Fruit fly (Drosophila melanogaster) whole organism, embryonic: ENCODE data around the gene pyd.

Source experiments
- Awh ChIP-seq: fragments of 200-800 bp; sonication (Bioruptor generic); IDR thresholded peaks from 2 replicates; pipeline ENCODE4, ENCODE4 v1.3.6; 2022; ENCODE audit warnings: missing biosample characterization, missing genetic modification characterization
- Bdp1 ChIP-seq: fragments of 200-800 bp; sonication (Bioruptor generic); optimal IDR thresholded peaks from 3 replicates; lab custom pipeline; 2016; ENCODE audit warnings: missing biosample characterization, missing genetic modification characterization
- CG1024 ChIP-seq: fragments of 200-800 bp; sonication (Bioruptor generic); IDR thresholded peaks from 2 replicates; pipeline ENCODE4 v1.3.6; 2022; ENCODE audit warnings: missing biosample characterization, missing genetic modification characterization
- CG11085 ChIP-seq: fragments of 200-800 bp; sonication (Bioruptor generic); IDR thresholded peaks from 2 replicates; pipeline ENCODE4 v1.3.6; 2022; ENCODE audit warnings: missing biosample characterization, missing genetic modification characterization
- CG11093 ChIP-seq: fragments of 200-800 bp; sonication (Bioruptor generic); IDR thresholded peaks from 3 replicates; pipeline ENCODE4 v1.3.6; 2022; ENCODE audit warnings: missing biosample characterization, missing genetic modification characterization
- CG12104 ChIP-seq: fragments of 200-800 bp; sonication (Bioruptor generic); optimal IDR thresholded peaks from 3 replicates; lab custom pipeline; 2016; ENCODE audit warnings: missing biosample characterization, missing genetic modification characterization
- CG13894 ChIP-seq: fragments of 200-800 bp; sonication (Bioruptor generic); optimal IDR thresholded peaks from 3 replicates; lab custom pipeline; 2018; ENCODE audit warnings: missing biosample characterization, mild to moderate bottlenecking, missing genetic modification characterization, moderate library complexity
- CG16813 ChIP-seq: fragments of 200-800 bp; sonication (Bioruptor generic); IDR thresholded peaks from 3 replicates; pipeline ENCODE4 v1.3.6; 2022; ENCODE audit warnings: missing biosample characterization, missing genetic modification characterization; ENCODE audit not compliant: partially characterized antibody
- CG18011 ChIP-seq: fragments of 200-800 bp; sonication (Bioruptor generic); optimal IDR thresholded peaks from 2 replicates; lab custom pipeline; 2017; ENCODE audit warnings: missing biosample characterization, missing genetic modification characterization, mild to moderate bottlenecking, moderate library complexity, missing genotype
- CG30431 ChIP-seq: fragments of 200-800 bp; sonication (Bioruptor generic); optimal IDR thresholded peaks from 2 replicates; lab custom pipeline; 2017; ENCODE audit warnings: missing biosample characterization, missing genetic modification characterization
- CG31365 ChIP-seq: fragments of 200-800 bp; sonication (Bioruptor generic); optimal IDR thresholded peaks from 2 replicates; lab custom pipeline; 2018; ENCODE audit warnings: missing biosample characterization, mild to moderate bottlenecking, missing genetic modification characterization
- CG32772 ChIP-seq: fragments of 200-800 bp; sonication (Bioruptor generic); IDR thresholded peaks from 2 replicates; pipeline ENCODE4 v1.3.6; 2022; ENCODE audit warnings: missing biosample characterization, missing genetic modification characterization
- CG34224 ChIP-seq: fragments of 200-800 bp; sonication (Bioruptor generic); IDR thresholded peaks from 3 replicates; pipeline ENCODE4 v1.3.6; 2022; ENCODE audit warnings: missing biosample characterization, missing genetic modification characterization; ENCODE audit not compliant: partially characterized antibody
- CG42726 ChIP-seq: fragments of 200-800 bp; sonication (Bioruptor generic); IDR thresholded peaks from 2 replicates; pipeline ENCODE4 v1.3.6; 2022; ENCODE audit warnings: missing biosample characterization, missing genetic modification characterization; ENCODE audit not compliant: partially characterized antibody
- CG4360 ChIP-seq: fragments of 200-800 bp; sonication (Bioruptor generic); IDR thresholded peaks from 2 replicates; pipeline ENCODE4 v1.3.6; 2022; ENCODE audit warnings: missing biosample characterization, missing genetic modification characterization
- CG7963 ChIP-seq: fragments of 200-800 bp; sonication (Bioruptor generic); IDR thresholded peaks from 3 replicates; pipeline ENCODE4 v1.3.6; 2022; ENCODE audit warnings: missing biosample characterization, missing genetic modification characterization; ENCODE audit not compliant: partially characterized antibody
- Hr51 ChIP-seq, 2 experiments: fragments of 200-800 bp; sonication (Bioruptor generic); optimal IDR thresholded peaks; 2 replicates in 1 of 2; 3 replicates in 1 of 2; lab custom pipeline; 2016 to 2018; ENCODE audit warnings: missing biosample characterization in 2 of 2, missing genetic modification characterization in 2 of 2, mild to moderate bottlenecking in 1 of 2, moderate library complexity in 1 of 2
- Lpt ChIP-seq: fragments of >200 bp; optimal IDR thresholded peaks from 2 replicates; lab custom pipeline; 2018; ENCODE audit warnings: missing biosample characterization, missing genetic modification characterization
- Med ChIP-seq: fragments of 200-800 bp; sonication (Bioruptor generic); peaks from one replicate; lab custom pipeline; 2016; ENCODE audit warnings: missing biosample characterization, missing genetic modification characterization, mild to moderate bottlenecking, inconsistent platforms, moderate library complexity
- Myb ChIP-seq: fragments of 200-800 bp; sonication (Bioruptor generic); optimal IDR thresholded peaks from 2 replicates; lab custom pipeline; 2016; ENCODE audit warnings: missing biosample characterization, missing genetic modification characterization
- NK7.1 ChIP-seq: fragments of 200-800 bp; sonication (Bioruptor generic); optimal IDR thresholded peaks from 3 replicates; lab custom pipeline; 2016; ENCODE audit warnings: missing biosample characterization, missing genetic modification characterization
- Neu2 ChIP-seq: fragments of 200-800 bp; sonication (Bioruptor generic); optimal IDR thresholded peaks from 3 replicates; lab custom pipeline; 2016; ENCODE audit warnings: missing biosample characterization, missing genetic modification characterization, borderline replicate concordance
- Opbp ChIP-seq: fragments of 200-800 bp; sonication (Bioruptor generic); IDR thresholded peaks from 3 replicates; pipeline ENCODE4 v1.3.6; 2022; ENCODE audit warnings: missing biosample characterization, missing genetic modification characterization; ENCODE audit not compliant: partially characterized antibody
- Scr ChIP-seq: fragments of 200-800 bp; sonication (Bioruptor generic); IDR thresholded peaks from 2 replicates; pipeline ENCODE4 v1.3.6; 2022; ENCODE audit warnings: missing biosample characterization, missing genetic modification characterization; ENCODE audit not compliant: partially characterized antibody
- Sin3A ChIP-seq: fragments of >200 bp; optimal IDR thresholded peaks from 2 replicates; lab custom pipeline; 2018
- Six4 ChIP-seq: fragments of 200-800 bp; sonication (Bioruptor generic); optimal IDR thresholded peaks from 2 replicates; lab custom pipeline; 2016; ENCODE audit warnings: missing biosample characterization, missing genetic modification characterization
- Sox102F ChIP-seq: fragments of 200-800 bp; sonication (Bioruptor generic); optimal IDR thresholded peaks from 2 replicates; lab custom pipeline; 2018; ENCODE audit warnings: missing biosample characterization, mild to moderate bottlenecking, missing genetic modification characterization, moderate library complexity
- Ssrp ChIP-seq: fragments of 200-800 bp; sonication (Bioruptor generic); optimal IDR thresholded peaks from 2 replicates; lab custom pipeline; 2018; ENCODE audit warnings: missing biosample characterization, mild to moderate bottlenecking, missing genetic modification characterization, moderate library complexity
- YL-1 ChIP-seq: fragments of 200-800 bp; sonication (Bioruptor generic); optimal IDR thresholded peaks from 3 replicates; lab custom pipeline; 2017; ENCODE audit warnings: missing biosample characterization, mild to moderate bottlenecking, missing genetic modification characterization
- ato ChIP-seq: fragments of 200-800 bp; sonication (Bioruptor generic); IDR thresholded peaks from 2 replicates; pipeline ENCODE4 v1.3.6; 2022; ENCODE audit warnings: missing biosample characterization, missing genetic modification characterization; ENCODE audit not compliant: partially characterized antibody
- bbx ChIP-seq: fragments of 200-800 bp; sonication (Bioruptor generic); IDR thresholded peaks from 2 replicates; pipeline ENCODE4 v1.3.6; 2022; ENCODE audit warnings: missing biosample characterization, missing genetic modification characterization; ENCODE audit not compliant: partially characterized antibody
- chinmo ChIP-seq: fragments of 200-800 bp; sonication (Bioruptor generic); IDR thresholded peaks from 4 replicates; pipeline ENCODE4 v1.3.6; 2022; ENCODE audit warnings: missing biosample characterization, missing genetic modification characterization; ENCODE audit not compliant: partially characterized antibody
- cwo ChIP-seq: fragments of 200-800 bp; sonication (Bioruptor generic); optimal IDR thresholded peaks from 3 replicates; lab custom pipeline; 2017; ENCODE audit warnings: missing biosample characterization, missing genetic modification characterization, mild to moderate bottlenecking, moderate library complexity, missing genetic modification reagents
- esg ChIP-seq: fragments of 200-800 bp; sonication (Bioruptor generic); conservative IDR thresholded peaks from 2 replicates; pipeline ENCODE4 v1.3.6; 2022; ENCODE audit warnings: missing biosample characterization, missing genetic modification characterization
- eve ChIP-seq, 2 experiments: fragments of >200 bp; optimal IDR thresholded peaks; 2 replicates each; lab custom pipeline; 2017; ENCODE audit warnings: missing biosample characterization in 2 of 2, missing genetic modification characterization in 2 of 2
- exex ChIP-seq: fragments of 200-800 bp; sonication (Bioruptor generic); optimal IDR thresholded peaks from 4 replicates; lab custom pipeline; 2018; ENCODE audit warnings: missing biosample characterization, mild to moderate bottlenecking, missing genetic modification characterization, moderate library complexity
- lilli ChIP-seq: fragments of 200-800 bp; sonication (Bioruptor generic); optimal IDR thresholded peaks from 3 replicates; lab custom pipeline; 2016; ENCODE audit warnings: missing biosample characterization, missing genetic modification characterization
- nau ChIP-seq: fragments of 200-800 bp; sonication (Bioruptor generic); optimal IDR thresholded peaks from 3 replicates; lab custom pipeline; 2017; ENCODE audit warnings: missing biosample characterization, mild to moderate bottlenecking, missing genetic modification characterization, missing genetic modification reagents
- nerfin-1 ChIP-seq: fragments of 200-800 bp; sonication (Bioruptor generic); optimal IDR thresholded peaks from 3 replicates; lab custom pipeline; 2019; ENCODE audit warnings: missing biosample characterization, mild to moderate bottlenecking, missing genetic modification characterization, moderate library complexity
- nerfin-2 ChIP-seq: fragments of 200-800 bp; sonication (Bioruptor generic); IDR thresholded peaks from 2 replicates; pipeline ENCODE4 v1.3.6; 2022; ENCODE audit warnings: missing biosample characterization, missing genetic modification characterization; ENCODE audit not compliant: partially characterized antibody
- nmo ChIP-seq: fragments of 200-800 bp; sonication (Bioruptor generic); optimal IDR thresholded peaks from 2 replicates; lab custom pipeline; 2018; ENCODE audit warnings: missing biosample characterization, mild to moderate bottlenecking, missing genetic modification characterization, moderate library complexity
- nom ChIP-seq: fragments of 200-800 bp; sonication (Bioruptor generic); optimal IDR thresholded peaks from 2 replicates; lab custom pipeline; 2017; ENCODE audit warnings: missing biosample characterization, missing genetic modification characterization, mild to moderate bottlenecking, moderate library complexity, missing genetic modification reagents
- org-1 ChIP-seq: fragments of 200-800 bp; sonication (Bioruptor generic); optimal IDR thresholded peaks from 2 replicates; lab custom pipeline; 2017; ENCODE audit warnings: missing biosample characterization, missing genetic modification characterization
- pum ChIP-seq: fragments of 200-800 bp; sonication (Bioruptor generic); optimal IDR thresholded peaks from 2 replicates; lab custom pipeline; 2016; ENCODE audit warnings: missing biosample characterization, missing genetic modification characterization
- sens ChIP-seq: fragments of 200-800 bp; sonication (Bioruptor generic); peaks from one replicate; lab custom pipeline; 2016; ENCODE audit warnings: missing biosample characterization, missing genetic modification characterization
- seq ChIP-seq: fragments of 200-800 bp; sonication (Bioruptor generic); IDR thresholded peaks from 2 replicates; pipeline ENCODE4 v1.3.6; 2022; ENCODE audit warnings: missing biosample characterization, missing genetic modification characterization
- sna ChIP-seq: fragments of 200-800 bp; sonication (Bioruptor generic); IDR thresholded peaks from 2 replicates; pipeline ENCODE4 v1.3.6; 2022; ENCODE audit warnings: missing biosample characterization, missing genetic modification characterization; ENCODE audit not compliant: partially characterized antibody
- sug ChIP-seq: fragments of 200-800 bp; optimal IDR thresholded peaks from 2 replicates; lab custom pipeline; 2019; ENCODE audit warnings: missing biosample characterization, mild to moderate bottlenecking, missing genetic modification characterization, moderate library complexity
- vvl ChIP-seq: fragments of 200-800 bp; sonication (Bioruptor generic); IDR thresholded peaks from 2 replicates; pipeline ENCODE4 v1.3.6; 2022; ENCODE audit warnings: missing biosample characterization, missing genetic modification characterization

The pyd gene

dm6 chr3R:8862662-8863082 lies 69.0 kb downstream of the pyd start (continued):
- TF ChIP-seq CG31365 (peak; percentile 5), nmo (GFP tag; lab: Kevin White, UChicago) (no peak), Hr51 (GFP tag; optimal IDR thresholded peaks at IDR 0.05; lab: Kevin White, UChicago) (no peak), sug (tag; lab: Kevin White, UChicago) (peak; percentile 24), nom (GFP tag; lab: Kevin White, UChicago) (peak; percentile 60), CG42726 (GFP tag; lab: Robert Waterston, UW) (peak; percentile 85), bbx (GFP tag; lab: Robert Waterston, UW) (peak; percentile 84), Scr (GFP tag; lab: Robert Waterston, UW) (peak; percentile 74), lilli (no peak), CG7963 (GFP tag; lab: Robert Waterston, UW) (peak; percentile 78; the same call in 2 of the 3 replicates), eve (GFP tag; optimal IDR thresholded peaks at IDR 0.05; lab: Kevin White, UChicago) (peak in 1 of 2 experiments; percentile 33), CG16813 (GFP tag; lab: Robert Waterston, UW) (peak; percentile 86), CG34224 (peak; percentile 60; the same call in 1 of the 3 replicates), Opbp (GFP tag; lab: Robert Waterston, UW) (peak; percentile 91), vvl (peak; percentile 29; the same call in 1 of the 2 replicates), nerfin-2 (GFP tag; lab: Robert Waterston, UW) (peak; percentile 91), Bdp1 (GFP tag; lab: Kevin White, UChicago) (peak; percentile 99), Ssrp (tag; lab: Kevin White, UChicago) (no peak), sna (GFP tag; lab: Robert Waterston, UW) (peak; percentile 36; the same call in 1 of the 2 replicates), Lpt (no peak), CG18011 (GFP tag; lab: Kevin White, UChicago) (no peak), chinmo (GFP tag; lab: Robert Waterston, UW) (peak; percentile 81; the same call in 1 of the 4 replicates), CG13894 (peak; percentile 53), seq (peak; percentile 20; the same call in 1 of the 2 replicates), ato (GFP tag; lab: Robert Waterston, UW) (peak; percentile 84), CG4360 (peak; percentile 75)

dm6 chr3R:8862208-8862607 lies 69.5 kb downstream of the pyd start:
- TF ChIP-seq CG12104 (GFP tag; lab: Kevin White, UChicago) (no peak), Sox102F (GFP tag; lab: Kevin White, UChicago) (no peak), Neu2 (GFP tag; lab: Kevin White, UChicago) (no peak), CG32772 (no peak), esg (GFP tag; lab: Robert Waterston, UW) (no peak), Myb (GFP tag; lab: Kevin White, UChicago) (no peak), org-1 (GFP tag; lab: Kevin White, UChicago) (no peak), CG1024 (GFP tag; lab: Robert Waterston, UW) (0 out of 2 replicates have a peak, but pooled peaks have one; percentile 12), cwo (no peak), pum (GFP tag; lab: Kevin White, UChicago) (no peak), YL-1 (GFP tag; lab: Kevin White, UChicago) (no peak), Med (peak; percentile 55), Sin3A (lab: Kevin White, UChicago) (no peak), NK7.1 (no peak), CG11085 (no peak), nerfin-1 (no peak), CG30431 (GFP tag; lab: Kevin White, UChicago) (no peak), CG11093 (0 out of 3 replicates have a peak, but pooled peaks have one; percentile 21), Six4 (no peak), sens (GFP tag; lab: Kevin White, UChicago) (no peak), nau (no peak), exex (tag; lab: Kevin White, UChicago) (no peak), Awh (GFP tag; lab: Robert Waterston, UW) (no peak)
